Fruit fly (Drosophila melanogaster): ENCODE measurements around the gene CG9886.
A peak's percentile ranks its signal among the peaks of the same experiment; 100 is the strongest.

The CG9886 gene

DNA sequence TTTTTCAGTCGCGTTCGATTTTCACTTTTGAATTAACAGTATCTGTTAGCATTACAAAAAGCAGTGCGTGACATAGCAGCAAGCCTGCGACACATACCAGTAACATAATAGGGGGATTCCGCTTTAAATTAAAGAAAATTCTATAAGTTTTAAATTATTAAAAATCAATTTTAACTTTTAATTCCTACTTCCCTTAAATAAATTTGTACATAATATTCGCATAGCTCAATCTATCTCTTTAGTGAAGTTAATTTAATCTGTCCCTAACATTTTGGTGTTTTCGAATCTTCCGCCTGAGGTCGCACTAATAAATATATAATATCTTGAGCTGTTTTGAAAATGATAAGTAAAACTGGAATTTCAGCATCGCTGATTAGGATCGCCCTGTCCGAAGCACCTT lies at the start of gene CG9886:
Gene CG9886 (plus strand): TSS at position 341 of the 400 bp plus-strand sequence.
- no peak for TF ChIP-seq CG8478 (optimal IDR thresholded peaks at IDR 0.05)
- TF ChIP-seq pan (optimal IDR thresholded peaks at IDR 0.05) = no peak
- TF ChIP-seq psq (optimal IDR thresholded peaks at IDR 0.05) = no peak
- TF ChIP-seq EcR (GFP tag; optimal IDR thresholded peaks at IDR 0.05) = no peak
- no peak for TF ChIP-seq Dll (optimal IDR thresholded peaks at IDR 0.05)
- TF ChIP-seq usp (GFP tag; optimal IDR thresholded peaks at IDR 0.05) = no peak

- TF ChIP-seq CG8478 (optimal IDR thresholded peaks at IDR 0.05) (no peak), usp (GFP tag; optimal IDR thresholded peaks at IDR 0.05) (no peak), pan (optimal IDR thresholded peaks at IDR 0.05) (no peak), Dll (optimal IDR thresholded peaks at IDR 0.05) (no peak), EcR (GFP tag; optimal IDR thresholded peaks at IDR 0.05) (no peak), psq (optimal IDR thresholded peaks at IDR 0.05) (no peak)
These were observed 49.1 kb upstream of the CG9886 start, which contains the start of gene CG3597 for dm6 chr2L:2371406-2372111. Gene CG3597 (minus strand): TSS chr2L:2371524.

dm6 chr2L:2372112-2372449 lies 48.5 kb upstream of the CG9886 start:
- TF ChIP-seq usp (GFP tag; optimal IDR thresholded peaks at IDR 0.05) (no peak), pan (optimal IDR thresholded peaks at IDR 0.05) (no peak), Dll (optimal IDR thresholded peaks at IDR 0.05) (no peak), CG8478 (optimal IDR thresholded peaks at IDR 0.05) (no peak), psq (optimal IDR thresholded peaks at IDR 0.05) (no peak), EcR (GFP tag; optimal IDR thresholded peaks at IDR 0.05) (no peak)

DNA sequence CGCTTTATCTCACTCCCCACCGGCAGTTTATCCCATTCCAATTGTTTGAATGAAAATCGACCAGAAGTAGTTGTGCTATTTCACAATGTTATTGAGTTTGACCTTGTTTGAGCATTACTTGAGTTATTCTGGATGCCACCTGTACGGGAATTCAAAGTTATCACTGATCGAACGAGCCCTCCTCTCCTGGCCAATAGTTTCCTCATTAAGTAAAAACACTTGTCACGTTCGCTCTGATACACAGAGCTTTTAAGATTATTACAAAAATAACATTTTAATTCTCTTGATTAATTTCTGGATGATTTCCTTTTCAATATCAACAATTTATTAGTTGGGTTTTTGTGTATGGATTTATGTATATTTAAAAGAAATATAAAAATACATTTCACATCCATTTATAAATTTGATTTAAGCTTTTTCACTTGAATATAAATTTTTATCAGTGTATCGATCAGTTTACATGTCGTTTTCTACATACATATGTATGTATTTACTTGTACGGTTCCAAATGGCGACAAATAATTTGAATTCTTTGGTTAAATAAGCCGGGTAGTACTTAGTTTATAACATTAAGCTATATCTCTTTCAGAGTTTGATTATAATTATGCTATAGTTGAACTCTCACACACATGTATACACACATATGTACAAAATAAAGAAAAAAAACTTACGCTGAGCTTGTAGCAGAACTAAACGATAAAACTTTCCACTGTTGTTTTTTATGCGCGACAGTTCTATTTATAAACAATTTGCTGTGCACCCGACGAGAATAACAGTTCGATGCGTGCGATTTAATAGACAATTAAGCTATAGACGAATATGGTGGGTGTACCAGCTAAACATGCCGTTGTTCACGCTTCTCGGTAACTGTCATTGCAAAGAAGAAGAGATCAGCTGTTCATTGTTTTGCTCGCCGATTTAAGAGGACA lies 46.5 kb upstream of the CG9886 start, which contains the start of the genes CG3609 and CG15390:
Gene CG3609 (minus strand): TSS at position 810 of the 929 bp plus-strand sequence.
Gene CG15390 (plus strand): TSS at position 896 of the 929 bp plus-strand sequence.
- TF ChIP-seq psq (optimal IDR thresholded peaks at IDR 0.05) = no peak
- TF ChIP-seq Dll (optimal IDR thresholded peaks at IDR 0.05) = no peak

dm6 chr2L:2375655-2376417 lies 44.8 kb upstream of the CG9886 start, which contains the start of gene Atxn7:
Gene Atxn7 (plus strand): TSS chr2L:2375841.
- peak; percentile 60 for TF ChIP-seq CG8478 (optimal IDR thresholded peaks at IDR 0.05)
- no peak for TF ChIP-seq Dll (optimal IDR thresholded peaks at IDR 0.05)
- TF ChIP-seq EcR (GFP tag; optimal IDR thresholded peaks at IDR 0.05) = no peak

- TF ChIP-seq CG8478 (optimal IDR thresholded peaks at IDR 0.05) = no peak
- no peak for TF ChIP-seq Dll (optimal IDR thresholded peaks at IDR 0.05)
- TF ChIP-seq pan (optimal IDR thresholded peaks at IDR 0.05) = no peak
- no peak for TF ChIP-seq EcR (GFP tag; optimal IDR thresholded peaks at IDR 0.05)
- no peak for TF ChIP-seq psq (optimal IDR thresholded peaks at IDR 0.05)
- no peak for TF ChIP-seq usp (GFP tag; optimal IDR thresholded peaks at IDR 0.05)
These were observed 44.3 kb upstream of the CG9886 start for dm6 chr2L:2376418-2376702.

dm6 chr2L:2380805-2381204 lies 39.8 kb upstream of the CG9886 start, which contains the start of gene Eogt:
Gene Eogt (plus strand): TSS chr2L:2381097.
- TF ChIP-seq EcR (GFP tag; optimal IDR thresholded peaks at IDR 0.05) = no peak
- no peak for TF ChIP-seq Dll (optimal IDR thresholded peaks at IDR 0.05)

- TF ChIP-seq pan (optimal IDR thresholded peaks at IDR 0.05) = no peak
- TF ChIP-seq usp (GFP tag; optimal IDR thresholded peaks at IDR 0.05) = no peak
- TF ChIP-seq CG8478 (optimal IDR thresholded peaks at IDR 0.05) = no peak
- no peak for TF ChIP-seq EcR (GFP tag; optimal IDR thresholded peaks at IDR 0.05)
- no peak for TF ChIP-seq psq (optimal IDR thresholded peaks at IDR 0.05)
- TF ChIP-seq Dll (optimal IDR thresholded peaks at IDR 0.05) = no peak
These were observed 37.7 kb upstream of the CG9886 start, which contains the start of gene PIG-Wa for dm6 chr2L:2382971-2383370. Gene PIG-Wa (plus strand): TSS chr2L:2383202.

DNA sequence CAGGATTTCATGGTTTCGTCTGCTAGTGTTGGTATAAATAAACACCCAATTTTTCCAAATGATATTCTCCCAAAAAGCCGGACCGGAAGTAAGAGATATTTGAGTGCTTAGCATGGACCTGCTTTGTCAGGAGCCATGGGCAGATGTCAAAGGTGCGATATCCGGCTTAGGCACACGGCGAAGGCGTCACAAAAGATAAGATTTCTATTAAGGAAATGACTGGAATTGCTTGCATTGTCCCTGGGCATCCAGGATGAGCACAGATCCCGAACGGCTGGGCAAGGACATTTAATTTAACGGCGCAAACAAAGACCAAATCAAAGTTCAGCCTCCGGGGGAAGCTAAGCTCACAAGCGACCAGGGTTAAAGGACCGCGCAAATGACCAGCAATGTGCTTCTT lies 34.9 kb upstream of the CG9886 start, which contains the start of gene CG3557:
Gene CG3557 (minus strand): TSS at position 101 of the 400 bp plus-strand sequence.
- TF ChIP-seq EcR (GFP tag; optimal IDR thresholded peaks at IDR 0.05) (no peak), pan (optimal IDR thresholded peaks at IDR 0.05) (no peak), Dll (optimal IDR thresholded peaks at IDR 0.05) (no peak), psq (optimal IDR thresholded peaks at IDR 0.05) (no peak), CG8478 (optimal IDR thresholded peaks at IDR 0.05) (no peak), usp (GFP tag; optimal IDR thresholded peaks at IDR 0.05) (no peak)

DNA sequence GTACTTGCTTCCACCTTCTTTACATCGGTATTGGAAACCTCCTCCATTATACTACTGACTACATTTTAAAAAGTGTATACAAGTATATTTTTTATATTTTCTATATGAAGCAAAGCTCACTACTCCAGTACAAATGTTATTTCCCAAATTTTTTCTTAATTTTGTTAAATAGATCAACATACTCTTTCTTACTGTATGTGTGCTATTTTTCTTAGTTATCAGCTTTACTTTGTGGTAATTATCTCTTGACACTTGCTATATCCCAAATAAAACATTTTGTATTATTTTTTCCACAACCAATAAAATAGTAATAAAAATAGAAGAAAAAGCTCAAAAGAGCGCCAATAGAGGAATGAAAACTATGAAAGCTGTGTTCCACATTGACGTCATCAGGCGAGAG lies 30.0 kb upstream of the CG9886 start, which contains the start of gene CG43750:
Gene CG43750 (minus strand): TSS at position 101 of the 400 bp plus-strand sequence.
- no peak for TF ChIP-seq Dll (optimal IDR thresholded peaks at IDR 0.05)
- no peak for TF ChIP-seq EcR (GFP tag; optimal IDR thresholded peaks at IDR 0.05)
- no peak for TF ChIP-seq CG8478 (optimal IDR thresholded peaks at IDR 0.05)
- no peak for TF ChIP-seq usp (GFP tag; optimal IDR thresholded peaks at IDR 0.05)
- TF ChIP-seq psq (optimal IDR thresholded peaks at IDR 0.05) = no peak
- no peak for TF ChIP-seq pan (optimal IDR thresholded peaks at IDR 0.05)

DNA sequence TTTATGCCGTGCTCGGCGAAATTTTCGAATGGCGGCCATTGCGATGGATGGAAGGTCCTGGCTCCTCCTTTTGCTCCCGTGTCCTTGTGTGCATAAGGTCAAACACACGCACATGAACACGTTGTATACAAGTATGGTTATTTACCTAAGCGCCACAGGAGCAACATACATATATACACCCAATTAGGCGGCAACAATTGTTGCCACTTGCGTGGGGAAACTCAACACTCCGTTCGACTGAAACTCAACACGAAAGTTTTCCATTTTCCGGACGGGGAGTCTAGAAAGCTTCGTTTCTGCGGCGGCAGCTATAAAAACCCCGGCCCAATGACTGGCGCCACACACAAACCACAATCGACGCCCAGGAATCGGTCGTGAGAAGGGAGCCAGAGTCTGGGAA lies 29.3 kb upstream of the CG9886 start, which contains the start of gene CG46448:
Gene CG46448 (plus strand): TSS at position 340 of the 400 bp plus-strand sequence.
- TF ChIP-seq pan (optimal IDR thresholded peaks at IDR 0.05) = no peak
- no peak for TF ChIP-seq usp (GFP tag; optimal IDR thresholded peaks at IDR 0.05)
- no peak for TF ChIP-seq EcR (GFP tag; optimal IDR thresholded peaks at IDR 0.05)
- TF ChIP-seq Dll (optimal IDR thresholded peaks at IDR 0.05) = no peak
- no peak for TF ChIP-seq CG8478 (optimal IDR thresholded peaks at IDR 0.05)
- no peak for TF ChIP-seq psq (optimal IDR thresholded peaks at IDR 0.05)
